Fruit fly (Drosophila melanogaster): ENCODE results near the gene Arl4.
A peak's percentile ranks its signal among the peaks of the same experiment; 100 is the strongest.

The Arl4 gene

dm6 chr4:155977-156376 is 23.2 kb downstream of the Arl4 start, which contains the start of gene CG31997:
CG31997 (minus strand) TSS chr4:156060.
- TF ChIP-seq cnc (optimal IDR thresholded peaks at IDR 0.05) (no peak), pad (GFP tag; optimal IDR thresholded peaks at IDR 0.05) (peak; percentile 47), kay (GFP tag; ENCODE audit: borderline replicate concordance) (peak; percentile 16)

DNA sequence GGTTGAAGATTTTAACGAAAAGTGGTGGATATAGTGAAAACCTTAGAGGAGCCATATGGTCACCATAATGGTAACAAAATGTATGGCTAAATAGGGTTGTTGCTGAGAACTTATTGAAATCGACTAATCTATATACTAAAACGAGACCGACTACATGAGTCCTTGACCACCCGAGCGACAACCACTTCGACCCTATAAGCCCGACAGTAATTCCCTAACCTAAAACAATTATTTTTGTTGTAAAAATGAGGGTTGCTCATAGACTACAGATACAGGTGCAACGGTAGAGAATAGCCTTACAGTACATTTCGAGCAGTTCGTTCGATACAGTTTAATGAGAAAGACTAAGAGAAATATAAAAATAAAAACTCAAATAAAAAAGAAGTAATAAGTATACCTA is 28.7 kb downstream of the Arl4 start, which contains the start of gene CG32006:
TSS of gene CG32006 (plus strand) at position 312 of the 400 bp plus-strand sequence.
- no peak for TF ChIP-seq CG12768 (GFP tag; optimal IDR thresholded peaks at IDR 0.05)
- no peak for TF ChIP-seq CG7101 (tag; optimal IDR thresholded peaks at IDR 0.05)

DNA sequence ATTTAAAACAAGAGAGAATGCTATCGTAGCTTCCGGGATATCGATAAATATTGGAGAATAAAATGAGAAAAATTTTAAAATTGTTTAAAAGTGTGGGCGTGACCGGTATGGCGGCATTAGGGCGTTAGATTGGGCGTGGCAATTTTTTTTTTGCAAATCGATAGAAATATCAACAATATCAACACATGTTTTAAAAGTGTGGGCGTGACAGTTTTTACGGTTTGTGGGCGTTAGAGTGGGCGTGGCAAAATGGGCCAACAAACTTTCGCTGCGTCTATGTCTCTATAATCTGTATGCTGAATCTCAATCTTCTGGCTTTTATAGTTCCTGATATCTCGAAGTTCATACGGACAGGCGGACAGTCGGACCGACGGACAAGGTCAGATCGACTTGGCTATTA is 30.1 kb downstream of the Arl4 start:
- no peak for TF ChIP-seq CG7045 (GFP tag; optimal IDR thresholded peaks at IDR 0.05)
- no peak for TF ChIP-seq CG14711 (tag; optimal IDR thresholded peaks at IDR 0.05)
- TF ChIP-seq kay (GFP tag; ENCODE audit: borderline replicate concordance): no peak
- no peak for TF ChIP-seq Clk (GFP tag; optimal IDR thresholded peaks at IDR 0.05)
- no peak for TF ChIP-seq tj (GFP tag; optimal IDR thresholded peaks at IDR 0.05)

dm6 chr4:135953-136352 is 43.2 kb downstream of the Arl4 start:
- TF ChIP-seq Clk (GFP tag; optimal IDR thresholded peaks at IDR 0.05) (no peak), cic (GFP tag; optimal IDR thresholded peaks at IDR 0.05) (peak; percentile 19), tj (GFP tag; optimal IDR thresholded peaks at IDR 0.05) (peak; percentile 23)

- TF ChIP-seq CG1620 (GFP tag; optimal IDR thresholded peaks at IDR 0.05) (peak; percentile 51), ovo (GFP tag; optimal IDR thresholded peaks at IDR 0.05) (peak; percentile 57), kay (GFP tag; ENCODE audit: borderline replicate concordance) (peak; percentile 57), Hr96 (GFP tag; optimal IDR thresholded peaks at IDR 0.05) (no peak), Mnt (GFP tag; optimal IDR thresholded peaks at IDR 0.05) (peak; percentile 38), pad (GFP tag; optimal IDR thresholded peaks at IDR 0.05) (no peak), CG7101 (tag; optimal IDR thresholded peaks at IDR 0.05) (peak; percentile 19), toe (GFP tag; optimal IDR thresholded peaks at IDR 0.05) (peak; percentile 35), CG12768 (GFP tag; optimal IDR thresholded peaks at IDR 0.05) (peak; percentile 34), Crg-1 (GFP tag; optimal IDR thresholded peaks at IDR 0.05) (peak; percentile 16)
Measured at dm6 chr4:131958-132623, 47.1 kb downstream of the Arl4 start, which contains the start of gene anne. anne (plus strand) TSS chr4:132220.

- TF ChIP-seq CG7045 (GFP tag; optimal IDR thresholded peaks at IDR 0.05) (no peak), CG7101 (tag; optimal IDR thresholded peaks at IDR 0.05) (no peak), CG12768 (GFP tag; optimal IDR thresholded peaks at IDR 0.05) (no peak), CG14711 (tag; optimal IDR thresholded peaks at IDR 0.05) (no peak), CG1620 (GFP tag; optimal IDR thresholded peaks at IDR 0.05) (no peak), CG33017 (tag; optimal IDR thresholded peaks at IDR 0.05) (no peak)
Measured at dm6 chr4:130990-131389, 48.2 kb downstream of the Arl4 start.

DNA sequence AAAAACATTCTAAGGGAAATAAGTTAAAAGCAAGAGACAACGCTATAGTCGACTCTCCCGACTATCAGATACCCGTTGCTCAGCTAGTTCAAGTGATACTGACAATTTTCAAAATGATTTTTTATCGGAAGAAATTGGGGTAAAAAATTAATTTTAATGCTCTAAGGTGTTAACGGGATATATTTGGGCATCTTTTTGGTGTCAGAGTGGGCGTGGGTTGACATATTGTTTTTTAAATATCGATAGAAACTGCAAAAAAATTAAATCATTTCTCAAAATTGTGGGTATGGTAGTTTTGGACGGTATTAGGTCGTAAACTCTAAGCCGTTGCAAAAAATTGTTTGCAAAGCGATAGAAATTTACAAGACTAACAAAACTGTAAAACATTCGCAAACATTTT is 48.6 kb downstream of the Arl4 start:
- no peak for TF ChIP-seq CG5204 (GFP tag; optimal IDR thresholded peaks at IDR 0.05)
- no peak for TF ChIP-seq ovo (GFP tag; optimal IDR thresholded peaks at IDR 0.05)
- no peak for TF ChIP-seq Mnt (GFP tag; optimal IDR thresholded peaks at IDR 0.05)

DNA sequence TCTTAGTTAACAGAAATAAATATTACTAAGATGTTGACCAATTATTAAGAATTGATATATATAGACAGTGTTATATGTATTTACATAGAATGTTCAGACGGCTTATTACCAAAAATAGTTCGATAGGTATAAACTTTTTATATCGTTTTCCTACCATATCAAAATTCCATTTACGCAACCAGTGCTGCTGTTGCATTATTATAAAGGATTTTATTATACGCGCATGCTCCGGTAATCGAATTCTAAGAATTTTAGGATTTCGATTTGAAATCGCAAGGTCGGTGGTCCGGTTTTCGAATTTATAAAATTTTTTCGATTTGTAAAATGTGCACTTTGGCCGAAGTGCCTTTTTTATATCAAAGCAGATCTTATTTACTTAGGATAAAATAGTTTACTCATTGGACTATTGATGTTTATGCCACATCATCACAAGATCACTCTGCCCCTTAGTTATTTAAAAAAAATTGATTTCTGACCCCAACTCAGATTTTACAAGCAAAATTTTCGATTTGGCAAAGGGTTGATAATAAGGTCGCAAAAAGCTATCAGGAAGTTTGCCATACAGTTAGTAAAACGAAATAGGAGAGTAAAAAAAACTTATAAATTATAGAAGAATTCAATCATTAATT is 49.4 kb downstream of the Arl4 start, which contains the start of gene Ank:
TSS of gene Ank (minus strand) at position 206 of the 629 bp plus-strand sequence.
- TF ChIP-seq Hr96 (GFP tag; optimal IDR thresholded peaks at IDR 0.05) (no peak), Mnt (GFP tag; optimal IDR thresholded peaks at IDR 0.05) (no peak), CG7101 (tag; optimal IDR thresholded peaks at IDR 0.05) (no peak), CG5204 (GFP tag; optimal IDR thresholded peaks at IDR 0.05) (peak; percentile 9), ovo (GFP tag; optimal IDR thresholded peaks at IDR 0.05) (no peak), CG1620 (GFP tag; optimal IDR thresholded peaks at IDR 0.05) (no peak), Crg-1 (GFP tag; optimal IDR thresholded peaks at IDR 0.05) (no peak), CG7045 (GFP tag; optimal IDR thresholded peaks at IDR 0.05) (no peak), toe (GFP tag; optimal IDR thresholded peaks at IDR 0.05) (no peak), tj (GFP tag; optimal IDR thresholded peaks at IDR 0.05) (peak; percentile 24), CG11617 (GFP tag; optimal IDR thresholded peaks at IDR 0.05) (no peak), CG33017 (tag; optimal IDR thresholded peaks at IDR 0.05) (no peak), bab1 (GFP tag; optimal IDR thresholded peaks at IDR 0.05) (no peak), cic (GFP tag; optimal IDR thresholded peaks at IDR 0.05) (no peak), CG12768 (GFP tag; optimal IDR thresholded peaks at IDR 0.05) (peak; percentile 4), kay (GFP tag; ENCODE audit: borderline replicate concordance) (peak; percentile 66), pad (GFP tag; optimal IDR thresholded peaks at IDR 0.05) (no peak), Clk (GFP tag; optimal IDR thresholded peaks at IDR 0.05) (no peak), CG14711 (tag; optimal IDR thresholded peaks at IDR 0.05) (no peak), cnc (optimal IDR thresholded peaks at IDR 0.05) (no peak)

Data from whole organism, adult.